Worm (Caenorhabditis elegans): ENCODE data around the gene mec-12.

mec-12 gene

ce11 chrIII:3112001-3112400 lies 27.0 kb downstream of the mec-12 start (continued):
- TF ChIP-seq gei-17 (GFP tag; optimal IDR thresholded peaks at IDR 0.05) (no peak), hmg-20 (GFP tag; IDR thresholded peaks at IDR 0.05) (no peak), nfya-2 (GFP tag; IDR thresholded peaks at IDR 0.05) (no peak), dpff-1 (tag; optimal IDR thresholded peaks at IDR 0.05) (no peak), B0035.1 (tag; optimal IDR thresholded peaks at IDR 0.05) (no peak), F22D6.2 (tag; optimal IDR thresholded peaks at IDR 0.05) (no peak), repo-1 (tag; optimal IDR thresholded peaks at IDR 0.05) (no peak), ztf-3 (GFP tag; optimal IDR thresholded peaks at IDR 0.05) (no peak), snpc-4 (GFP tag; optimal IDR thresholded peaks at IDR 0.05) (no peak), snpc-4 (tag; optimal IDR thresholded peaks at IDR 0.05) (no peak), ama-1 (optimal IDR thresholded peaks at IDR 0.05) (no peak), ama-1 (GFP tag; optimal IDR thresholded peaks at IDR 0.05) (no peak), C17E4.6 (GFP tag; IDR thresholded peaks at IDR 0.05) (0 out of 2 replicates have a peak, but pooled peaks have one; percentile 28), ZK185.1 (tag; optimal IDR thresholded peaks at IDR 0.05; ENCODE audit: poor library complexity, severe bottlenecking) (no peak), F49E8.2 (tag; optimal IDR thresholded peaks at IDR 0.05; ENCODE audit: insufficient read depth) (no peak), egrh-3 (GFP tag; IDR thresholded peaks at IDR 0.05) (no peak), ets-4 (GFP tag; optimal IDR thresholded peaks at IDR 0.05) (no peak), him-1 (tag; optimal IDR thresholded peaks at IDR 0.05) (peak; percentile 94), Y56A3A.18 (GFP tag; IDR thresholded peaks at IDR 0.05) (no peak), B0336.3 (GFP tag; IDR thresholded peaks at IDR 0.05) (peak; percentile 51; the same call in 1 of the 2 replicates), hmg-1.2 (GFP tag; IDR thresholded peaks at IDR 0.05) (peak; percentile 39; the same call in 1 of the 2 replicates), attf-3 (GFP tag; conservative IDR thresholded peaks at IDR 0.05) (no peak), egl-18 (GFP tag; IDR thresholded peaks at IDR 0.05) (no peak), mel-28 (tag; optimal IDR thresholded peaks at IDR 0.05; ENCODE audit: borderline replicate concordance) (no peak), aptf-3 (GFP tag; IDR thresholded peaks at IDR 0.05) (no peak), lsy-27 (tag; optimal IDR thresholded peaks at IDR 0.05; ENCODE audit: borderline replicate concordance, insufficient read depth) (no peak), F52B5.7 (tag; optimal IDR thresholded peaks at IDR 0.05) (no peak), F57A8.1 (GFP tag; optimal IDR thresholded peaks at IDR 0.05) (no peak), ccch-3 (GFP tag; optimal IDR thresholded peaks at IDR 0.05) (no peak)

- TF ChIP-seq egl-18 (GFP tag; IDR thresholded peaks at IDR 0.05), result no peak
- no peak for TF ChIP-seq tbx-9 (tag; optimal IDR thresholded peaks at IDR 0.05; ENCODE audit: borderline replicate concordance)
- TF ChIP-seq mcd-1 (GFP tag; IDR thresholded peaks at IDR 0.05), result no peak
- no peak for TF ChIP-seq mes-4 (tag; optimal IDR thresholded peaks at IDR 0.05)
- no peak for TF ChIP-seq F37B4.10 (GFP tag; IDR thresholded peaks at IDR 0.05)
- no peak for TF ChIP-seq ztf-26 (tag; optimal IDR thresholded peaks at IDR 0.05)
- TF ChIP-seq Y53F4B.3 (GFP tag; IDR thresholded peaks at IDR 0.05), result no peak
- TF ChIP-seq Y56A3A.18 (GFP tag; IDR thresholded peaks at IDR 0.05), result no peak
- no peak for TF ChIP-seq ztf-28 (GFP tag; IDR thresholded peaks at IDR 0.05)
- no peak for TF ChIP-seq somi-1 (GFP tag; optimal IDR thresholded peaks at IDR 0.05)
- no peak for TF ChIP-seq bed-1 (GFP tag; IDR thresholded peaks at IDR 0.05)
- TF ChIP-seq nhr-80 (tag; optimal IDR thresholded peaks at IDR 0.05), result no peak
- no peak for TF ChIP-seq repo-1 (tag; optimal IDR thresholded peaks at IDR 0.05)
These were observed 27.5 kb downstream of the mec-12 start for ce11 chrIII:3111534-3111933.

ce11 chrIII:3110614-3111013 lies 28.4 kb downstream of the mec-12 start:
- TF ChIP-seq B0035.1 (tag; optimal IDR thresholded peaks at IDR 0.05) (no peak), ets-4 (GFP tag; optimal IDR thresholded peaks at IDR 0.05) (no peak), F33H1.4 (GFP tag; IDR thresholded peaks at IDR 0.05) (no peak), Y53G8AR.9 (GFP tag; conservative IDR thresholded peaks at IDR 0.05) (no peak), rpc-1 (optimal IDR thresholded peaks at IDR 0.05) (peak; percentile 2), rpc-1 (tag; optimal IDR thresholded peaks at IDR 0.05) (peak; percentile 62), ztf-22 (GFP tag; optimal IDR thresholded peaks at IDR 0.05) (no peak), D2030.7 (GFP tag; IDR thresholded peaks at IDR 0.05) (no peak), nfya-1 (tag; optimal IDR thresholded peaks at IDR 0.05; ENCODE audit: borderline replicate concordance, insufficient read depth) (no peak), cebp-1 (GFP tag; IDR thresholded peaks at IDR 0.05) (no peak), cebp-1 (tag; optimal IDR thresholded peaks at IDR 0.05) (no peak), hsf-1 (GFP tag; IDR thresholded peaks at IDR 0.05) (no peak), B0019.2 (GFP tag; conservative IDR thresholded peaks at IDR 0.05) (no peak), him-1 (tag; optimal IDR thresholded peaks at IDR 0.05) (no peak)

All from whole organism, young adult.